Fruit fly (Drosophila melanogaster) whole organism, pupa: ENCODE data around the gene sowah.

ENCODE experiments used
- CG10348 ChIP-seq: fragments of 200-800 bp; sonication (Bioruptor generic); IDR thresholded peaks from 2 replicates; pipeline ENCODE4 v1.3.6; 2022; ENCODE audit warnings: missing biosample characterization, missing genetic modification characterization
- CG12605 ChIP-seq: fragments of 200-800 bp; sonication (Bioruptor generic); IDR thresholded peaks from 2 replicates; pipeline ENCODE4 v1.3.6; 2022; ENCODE audit warnings: missing biosample characterization, missing genetic modification characterization
- CG17806 ChIP-seq: fragments of 200-800 bp; sonication (Bioruptor generic); optimal IDR thresholded peaks from 2 replicates; lab custom pipeline; 2018; ENCODE audit warnings: missing biosample characterization, mild to moderate bottlenecking, missing genetic modification characterization, moderate library complexity
- CG32121 ChIP-seq: fragments of 200-800 bp; sonication (Bioruptor generic); IDR thresholded peaks from 2 replicates; pipeline ENCODE4 v1.3.6; 2022; ENCODE audit warnings: missing biosample characterization, missing genetic modification characterization
- CG8301 ChIP-seq: fragments of 200-800 bp; sonication (Bioruptor generic); optimal IDR thresholded peaks from 2 replicates; lab custom pipeline; 2018; ENCODE audit warnings: missing biosample characterization, mild to moderate bottlenecking, missing genetic modification characterization
- CG9948 ChIP-seq: fragments of 200-800 bp; sonication (Bioruptor generic); optimal IDR thresholded peaks from 2 replicates; lab custom pipeline; 2018; ENCODE audit warnings: missing biosample characterization, mild to moderate bottlenecking, missing genetic modification characterization, moderate library complexity
- EcR ChIP-seq: fragments of 200-800 bp; sonication (Bioruptor generic); optimal IDR thresholded peaks from 3 replicates; lab custom pipeline; 2019; ENCODE audit warnings: missing biosample characterization, missing genetic modification characterization, mild to moderate bottlenecking, moderate library complexity, missing genetic modification reagents
- Ets98B ChIP-seq: fragments of 200-800 bp; sonication (Bioruptor generic); IDR thresholded peaks from 2 replicates; pipeline ENCODE4 v1.3.6; 2022; ENCODE audit warnings: missing biosample characterization, missing genetic modification characterization
- Pif1A ChIP-seq: fragments of 200-800 bp; sonication (Bioruptor generic); optimal IDR thresholded peaks from 3 replicates; lab custom pipeline; 2016; ENCODE audit warnings: missing biosample characterization, missing genetic modification characterization
- Pif1B ChIP-seq: fragments of 200-800 bp; sonication (Bioruptor generic); optimal IDR thresholded peaks from 3 replicates; lab custom pipeline; 2016; ENCODE audit warnings: missing biosample characterization, missing genetic modification characterization
- gl ChIP-seq: fragments of 200-800 bp; sonication (Bioruptor generic); optimal IDR thresholded peaks from 2 replicates; lab custom pipeline; 2018; ENCODE audit warnings: missing biosample characterization, mild to moderate bottlenecking, missing genetic modification characterization

DNA sequence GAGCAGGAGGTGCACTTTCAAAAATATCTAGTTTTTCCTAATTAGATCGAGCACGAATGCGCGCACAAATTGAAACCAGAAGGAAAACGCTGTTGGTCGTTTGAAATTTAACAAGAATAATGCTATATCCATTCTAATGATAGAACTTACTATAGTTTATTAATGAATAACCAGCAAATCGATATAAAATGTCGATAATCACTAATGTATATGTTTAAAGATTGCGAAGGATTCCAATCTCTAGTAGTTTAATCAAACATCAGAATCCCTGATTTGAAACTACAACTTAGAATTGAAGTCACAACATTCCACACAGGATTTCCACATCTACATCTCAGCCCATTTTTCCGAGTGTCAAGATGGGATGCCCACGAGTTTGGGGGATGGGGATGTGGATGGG is 6.9 kb downstream of the sowah start:
- TF ChIP-seq CG17806 (tag; lab: Kevin White, UChicago) (no peak), CG9948 (tag; lab: Kevin White, UChicago) (no peak), Ets98B (no peak), CG32121 (GFP tag; lab: Robert Waterston, UW) (no peak), gl (no peak), Pif1A (no peak), CG8301 (no peak), Pif1B (GFP tag; lab: Kevin White, UChicago) (no peak), CG12605 (GFP tag; lab: Robert Waterston, UW) (no peak), CG10348 (no peak), EcR (GFP tag; lab: Kevin White, UChicago) (no peak)
